Fruit fly (Drosophila melanogaster) whole organism, wandering third instar larva: ENCODE results near the gene ftz-f1.

Experiments used
- Abd-B ChIP-seq: fragments of >200 bp; optimal IDR thresholded peaks from 2 replicates; lab custom pipeline; 2017; ENCODE audit warnings: missing biosample characterization, missing genetic modification characterization
- CG32264 ChIP-seq: fragments of 200-800 bp; sonication (Bioruptor generic); optimal IDR thresholded peaks from 2 replicates; lab custom pipeline; 2016; ENCODE audit warnings: missing biosample characterization, missing genetic modification characterization
- CG9705 ChIP-seq: fragments of 200-800 bp; sonication (Bioruptor generic); optimal IDR thresholded peaks from 2 replicates; lab custom pipeline; 2018; ENCODE audit warnings: missing biosample characterization, mild to moderate bottlenecking, missing genetic modification characterization
- CrebA ChIP-seq: fragments of 200-800 bp; sonication (Bioruptor generic); optimal IDR thresholded peaks from 2 replicates; lab custom pipeline; 2016; ENCODE audit warnings: missing biosample characterization, mild to moderate bottlenecking, missing genetic modification characterization, borderline replicate concordance
- Dfd ChIP-seq: fragments of >200 bp; optimal IDR thresholded peaks from 2 replicates; lab custom pipeline; 2017; ENCODE audit warnings: missing biosample characterization, missing genetic modification characterization
- Dif ChIP-seq: fragments of 200-275, 200-300 bp; sonication (Bioruptor generic); optimal IDR thresholded peaks from 2 replicates; lab custom pipeline; 2018; ENCODE audit warnings: missing biosample characterization, missing genetic modification characterization; ENCODE audit not compliant: partially characterized antibody
- GATAd ChIP-seq: sonication (Bioruptor generic); optimal IDR thresholded peaks from 2 replicates; lab custom pipeline; 2016; ENCODE audit warnings: missing biosample characterization, missing genetic modification characterization
- HLH106 ChIP-seq: fragments of 200-800 bp; optimal IDR thresholded peaks from 3 replicates; lab custom pipeline; 2019; ENCODE audit warnings: missing biosample characterization, mild to moderate bottlenecking, missing genetic modification characterization, moderate library complexity
- Hnf4 ChIP-seq: fragments of 200-800 bp; sonication (Bioruptor generic); optimal IDR thresholded peaks from 2 replicates; lab custom pipeline; 2016; ENCODE audit warnings: missing biosample characterization, mild to moderate bottlenecking, missing genetic modification characterization
- Hr78 ChIP-seq: fragments of >200 bp; optimal IDR thresholded peaks from 2 replicates; lab custom pipeline; 2017; ENCODE audit warnings: missing biosample characterization, missing genetic modification characterization
- Jra ChIP-seq: sonication (Bioruptor generic); optimal IDR thresholded peaks from 2 replicates; lab custom pipeline; 2016; ENCODE audit warnings: missing biosample characterization, missing genetic modification characterization
- Mio ChIP-seq: sonication (Bioruptor generic); optimal IDR thresholded peaks from 2 replicates; lab custom pipeline; 2016; ENCODE audit warnings: missing biosample characterization, missing genetic modification characterization
- Myc ChIP-seq: fragments of >200 bp; optimal IDR thresholded peaks from 2 replicates; lab custom pipeline; 2017
- N ChIP-seq: fragments of >200 bp; optimal IDR thresholded peaks from 2 replicates; lab custom pipeline; 2018; ENCODE audit warnings: missing biosample characterization, missing external identifiers, missing genetic modification characterization
- OdsH ChIP-seq: fragments of 200-800 bp; sonication (Bioruptor generic); optimal IDR thresholded peaks from 2 replicates; lab custom pipeline; 2016; ENCODE audit warnings: missing biosample characterization, mild to moderate bottlenecking, missing genetic modification characterization
- Rel ChIP-seq, 2 experiments: fragments of 200-800 bp; sonication (Bioruptor generic) in 1 of 2; optimal IDR thresholded peaks; 2 replicates in 1 of 2; 3 replicates in 1 of 2; lab custom pipeline; 2016 to 2019; ENCODE audit warnings: mild to moderate bottlenecking in 2 of 2, missing biosample characterization in 2 of 2, missing genetic modification characterization in 2 of 2, moderate library complexity in 1 of 2
- Sp1 ChIP-seq: fragments of 200-800 bp; sonication (Bioruptor generic); optimal IDR thresholded peaks from 3 replicates; lab custom pipeline; 2019; ENCODE audit warnings: missing biosample characterization, mild to moderate bottlenecking, missing genetic modification characterization, moderate library complexity
- Vsx2 ChIP-seq: fragments of 200-300, 225-300 bp; sonication (Bioruptor generic); optimal IDR thresholded peaks from 2 replicates; lab custom pipeline; 2018; ENCODE audit warnings: missing biosample characterization, missing genetic modification characterization; ENCODE audit not compliant: partially characterized antibody
- br ChIP-seq: fragments of 200-800 bp; sonication (Bioruptor generic); optimal IDR thresholded peaks from 2 replicates; lab custom pipeline; 2016; ENCODE audit warnings: missing biosample characterization, missing genetic modification characterization
- brk ChIP-seq: fragments of 200-800 bp; sonication (Bioruptor generic); optimal IDR thresholded peaks from 2 replicates; lab custom pipeline; 2016; ENCODE audit warnings: missing biosample characterization, mild to moderate bottlenecking, missing genetic modification characterization
- dl ChIP-seq, 2 experiments: fragments of 175-275, 200-275 bp in 1 of 2; fragments of 200-275 bp in 1 of 2; sonication (Bioruptor generic); optimal IDR thresholded peaks; lab custom pipeline; 2018; ENCODE audit warnings: mild to moderate bottlenecking in 2 of 2, missing biosample characterization in 2 of 2, missing genetic modification characterization in 2 of 2, moderate library complexity in 2 of 2; ENCODE audit not compliant: partially characterized antibody in 2 of 2, insufficient read depth in 1 of 2
- dmrt93B ChIP-seq: fragments of 200-800 bp; sonication (Bioruptor generic); optimal IDR thresholded peaks from 2 replicates; lab custom pipeline; 2018; ENCODE audit warnings: missing biosample characterization, mild to moderate bottlenecking, missing genetic modification characterization
- dsf ChIP-seq: sonication (Bioruptor generic); optimal IDR thresholded peaks from 2 replicates; lab custom pipeline; 2016; ENCODE audit warnings: missing biosample characterization, missing genetic modification characterization, borderline replicate concordance
- ey ChIP-seq: fragments of 200-800 bp; sonication (Bioruptor generic); optimal IDR thresholded peaks from 2 replicates; lab custom pipeline; 2016; ENCODE audit warnings: missing biosample characterization, missing genetic modification characterization
- fru ChIP-seq: fragments of 200-800 bp; sonication (Bioruptor generic); optimal IDR thresholded peaks from 3 replicates; lab custom pipeline; 2016; ENCODE audit warnings: missing biosample characterization, mild to moderate bottlenecking, missing genetic modification characterization
- h ChIP-seq: fragments of 200-800 bp; sonication (Bioruptor generic); optimal IDR thresholded peaks from 3 replicates; lab custom pipeline; 2016; ENCODE audit warnings: missing biosample characterization, mild to moderate bottlenecking, missing genetic modification characterization
- jim ChIP-seq: fragments of 175-275, 200-325 bp; sonication (Bioruptor generic); optimal IDR thresholded peaks from 2 replicates; lab custom pipeline; 2016; ENCODE audit warnings: missing biosample characterization, mild to moderate bottlenecking, missing genetic modification characterization
- lola ChIP-seq: fragments of >200 bp; optimal IDR thresholded peaks from 2 replicates; lab custom pipeline; 2017; ENCODE audit warnings: missing biosample characterization, missing genetic modification characterization
- pan ChIP-seq: fragments of >200 bp; optimal IDR thresholded peaks from 2 replicates; lab custom pipeline; 2017
- psq ChIP-seq: fragments of 200-800 bp; sonication (Bioruptor generic); optimal IDR thresholded peaks from 3 replicates; lab custom pipeline; 2017; ENCODE audit warnings: missing biosample characterization, mild to moderate bottlenecking, missing genetic modification characterization, moderate library complexity
- rgr ChIP-seq: fragments of 200-800 bp; sonication (Bioruptor generic); optimal IDR thresholded peaks from 3 replicates; lab custom pipeline; 2016; ENCODE audit warnings: missing biosample characterization, mild to moderate bottlenecking, missing genetic modification characterization
- sage ChIP-seq: fragments of 200-800 bp; sonication (Bioruptor generic); optimal IDR thresholded peaks from 2 replicates; lab custom pipeline; 2016; ENCODE audit warnings: missing biosample characterization, mild to moderate bottlenecking, missing genetic modification characterization
- sv ChIP-seq: fragments of 200-800 bp; sonication (Bioruptor generic); optimal IDR thresholded peaks from 3 replicates; lab custom pipeline; 2016; ENCODE audit warnings: missing biosample characterization, missing genetic modification characterization
- tai ChIP-seq: sonication (Bioruptor generic); optimal IDR thresholded peaks from 2 replicates; lab custom pipeline; 2016; ENCODE audit warnings: missing biosample characterization, missing genetic modification characterization
- usp ChIP-seq: fragments of >200 bp; optimal IDR thresholded peaks from 2 replicates; lab custom pipeline; 2017; ENCODE audit warnings: missing biosample characterization, missing genetic modification characterization
- woc ChIP-seq: sonication (Bioruptor generic); optimal IDR thresholded peaks from 2 replicates; lab custom pipeline; 2016; ENCODE audit warnings: missing biosample characterization, mild to moderate bottlenecking, missing genetic modification characterization

The ftz-f1 gene

DNA sequence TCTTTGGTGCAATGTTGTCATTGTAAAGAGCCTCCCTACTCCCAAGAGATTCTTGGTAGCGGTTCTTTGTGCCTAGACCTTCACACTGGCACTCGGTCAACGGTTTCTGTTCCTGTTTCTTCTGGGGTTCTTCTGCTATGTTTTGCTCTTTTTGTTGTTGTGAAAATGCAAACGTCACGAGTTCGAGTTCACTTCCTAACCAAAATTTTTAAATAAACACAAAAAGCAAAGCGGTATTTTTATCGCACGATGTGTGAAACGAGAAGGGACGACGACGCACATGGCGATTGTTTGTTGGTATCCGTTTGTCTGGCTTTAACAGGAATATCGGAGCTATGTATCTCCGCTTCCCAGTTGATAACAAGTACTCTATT lies 38.9 kb upstream of the ftz-f1 start:
- TF ChIP-seq Dfd (no peak), h (GFP tag; lab: Kevin White, UChicago) (no peak), CG32264 (GFP tag; lab: Kevin White, UChicago) (no peak), Hnf4 (GFP tag; lab: Kevin White, UChicago) (no peak), dsf (GFP tag; lab: Kevin White, UChicago) (no peak), Hr78 (GFP tag; lab: Kevin White, UChicago) (no peak), Myc (lab: Kevin White, UChicago) (no peak), tai (GFP tag; lab: Kevin White, UChicago) (no peak), Mio (no peak), GATAd (GFP tag; lab: Kevin White, UChicago) (no peak), Jra (no peak), pan (lab: Kevin White, UChicago) (no peak), CG9705 (GFP tag; lab: Kevin White, UChicago) (no peak), usp (no peak), jim (GFP tag; lab: Kevin White, UChicago) (no peak), sage (GFP tag; lab: Kevin White, UChicago) (no peak), Vsx2 (GFP tag; lab: Kevin White, UChicago) (no peak), Sp1 (GFP tag; lab: Kevin White, UChicago) (no peak), CrebA (GFP tag; lab: Kevin White, UChicago) (no peak), Rel (GFP tag; optimal IDR thresholded peaks at IDR 0.05; lab: Kevin White, UChicago) (no peak), Rel (tag; optimal IDR thresholded peaks at IDR 0.05; lab: Kevin White, UChicago) (no peak)
- TF ChIP-seq, all 38 proteins: peak for 0

DNA sequence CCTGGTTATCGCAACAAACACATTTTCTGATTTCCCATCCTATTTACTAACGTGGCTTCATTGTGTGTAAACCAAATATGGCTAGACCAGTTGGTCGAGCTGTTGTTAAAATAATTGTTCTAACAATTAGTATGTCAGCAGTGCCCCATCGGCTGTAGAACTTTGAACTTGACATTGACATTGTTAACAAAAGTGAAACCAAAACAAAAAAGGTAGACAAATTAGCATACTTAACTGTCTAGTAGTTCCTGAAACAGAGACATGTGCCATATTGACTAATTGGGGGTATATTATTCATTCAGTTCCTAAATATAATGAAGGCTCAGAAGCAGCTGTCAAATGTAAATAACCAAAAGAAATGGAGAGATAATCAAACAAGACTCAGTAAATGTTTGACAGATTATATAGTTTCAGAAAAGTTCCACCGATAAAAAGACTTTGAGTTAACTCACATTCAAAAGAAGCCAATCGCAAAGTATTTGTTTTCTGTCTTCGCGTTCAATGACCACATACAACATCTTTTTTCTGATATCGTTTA lies 36.7 kb upstream of the ftz-f1 start:
- TF ChIP-seq Myc (lab: Kevin White, UChicago) (no peak), sv (GFP tag; lab: Kevin White, UChicago) (no peak), Sp1 (GFP tag; lab: Kevin White, UChicago) (no peak), dl (GFP tag; optimal IDR thresholded peaks at IDR 0.05; lab: Kevin White, UChicago; ENCODE audit: insufficient read depth in 1 of 2, partially characterized antibody in 2 of 2) (no peak), Mio (no peak), CrebA (GFP tag; lab: Kevin White, UChicago) (no peak), N (GFP tag; lab: Kevin White, UChicago) (no peak), CG32264 (GFP tag; lab: Kevin White, UChicago) (no peak), lola (no peak), dmrt93B (GFP tag; lab: Kevin White, UChicago) (no peak), sage (GFP tag; lab: Kevin White, UChicago) (no peak), fru (GFP tag; lab: Kevin White, UChicago) (no peak), CG9705 (GFP tag; lab: Kevin White, UChicago) (no peak), jim (GFP tag; lab: Kevin White, UChicago) (no peak), Abd-B (no peak), rgr (GFP tag; lab: Kevin White, UChicago) (no peak), brk (GFP tag; lab: Kevin White, UChicago) (no peak)
- TF ChIP-seq, all 38 proteins: peak for 0

DNA sequence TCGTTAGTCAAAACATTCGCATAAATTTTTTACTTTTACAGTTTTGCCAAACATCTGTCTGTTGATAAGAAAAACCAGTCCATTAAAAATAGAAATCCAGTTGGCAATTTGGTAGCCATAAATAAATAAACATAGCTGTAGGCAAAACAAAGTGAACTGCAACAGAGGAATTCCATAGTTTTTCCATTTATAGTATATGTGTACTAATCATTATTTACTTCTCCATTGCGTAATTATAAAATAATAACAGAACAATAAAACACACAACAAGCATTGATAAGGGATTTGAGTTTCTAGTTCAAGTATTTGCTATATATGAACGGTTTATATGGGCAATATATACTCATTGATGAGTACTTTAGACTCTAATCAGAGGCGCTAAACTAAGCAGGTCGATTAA lies 35.5 kb upstream of the ftz-f1 start:
- TF ChIP-seq Myc (lab: Kevin White, UChicago) (no peak), Abd-B (no peak), br (GFP tag; lab: Kevin White, UChicago) (no peak)
- TF ChIP-seq, all 38 proteins: peak for 0

DNA sequence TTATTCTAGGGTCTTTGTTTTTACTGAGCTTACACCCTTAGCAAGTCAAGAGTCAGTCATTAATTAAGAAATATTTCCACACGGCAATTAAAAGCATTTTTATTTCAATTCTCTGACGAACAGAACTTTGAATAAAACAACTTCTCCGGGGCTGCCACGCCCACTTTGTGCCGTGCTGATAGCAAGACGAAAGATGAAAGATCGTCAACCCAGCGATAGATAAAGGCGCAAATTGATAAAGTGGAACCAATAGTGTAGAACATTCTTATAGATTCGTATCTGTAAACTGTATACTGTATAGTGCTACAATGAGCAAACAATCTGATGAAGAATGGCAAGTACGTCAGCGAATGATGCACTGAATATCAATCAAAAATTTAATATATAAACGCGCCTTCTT lies 33.8 kb upstream of the ftz-f1 start:
- TF ChIP-seq br (GFP tag; lab: Kevin White, UChicago) = no peak
- no peak for TF ChIP-seq ey (GFP tag; lab: Kevin White, UChicago)
- no peak for TF ChIP-seq Dfd
- TF ChIP-seq Hr78 (GFP tag; lab: Kevin White, UChicago) = no peak
- TF ChIP-seq brk (GFP tag; lab: Kevin White, UChicago) = no peak
- TF ChIP-seq, all 38 proteins: peak for 0

DNA sequence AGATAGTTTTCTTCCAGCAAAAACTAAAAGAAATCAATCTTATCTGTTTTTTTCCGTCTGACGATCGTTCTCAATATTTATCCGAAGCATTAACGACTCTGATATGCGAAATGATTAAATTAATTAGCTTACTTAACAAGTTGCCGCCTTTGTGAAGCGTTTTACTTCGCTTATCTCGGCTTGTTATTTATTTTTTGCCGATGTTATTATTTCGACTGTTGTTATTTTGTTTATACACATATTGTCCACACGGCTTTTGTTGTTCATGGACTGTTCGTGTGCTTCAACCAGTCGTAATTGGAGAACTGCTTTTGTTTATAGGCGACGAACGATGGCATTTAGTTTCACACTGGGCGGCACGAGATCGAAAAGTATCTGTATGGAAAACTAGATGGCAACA lies 32.1 kb upstream of the ftz-f1 start:
- no peak for TF ChIP-seq fru (GFP tag; lab: Kevin White, UChicago)
- TF ChIP-seq Hnf4 (GFP tag; lab: Kevin White, UChicago) = no peak
- no peak for TF ChIP-seq Rel (GFP tag; optimal IDR thresholded peaks at IDR 0.05; lab: Kevin White, UChicago)
- no peak for TF ChIP-seq Rel (tag; optimal IDR thresholded peaks at IDR 0.05; lab: Kevin White, UChicago)
- no peak for TF ChIP-seq woc (GFP tag; lab: Kevin White, UChicago)
- TF ChIP-seq CrebA (GFP tag; lab: Kevin White, UChicago) = no peak
- peak; percentile 1 for TF ChIP-seq rgr (GFP tag; lab: Kevin White, UChicago)
- TF ChIP-seq jim (GFP tag; lab: Kevin White, UChicago) = no peak
- no peak for TF ChIP-seq CG9705 (GFP tag; lab: Kevin White, UChicago)
- TF ChIP-seq Myc (lab: Kevin White, UChicago) = no peak
- TF ChIP-seq sage (GFP tag; lab: Kevin White, UChicago) = peak; percentile 30
- TF ChIP-seq Dif (GFP tag; lab: Kevin White, UChicago) = no peak
- TF ChIP-seq lola = no peak
- TF ChIP-seq dl (GFP tag; optimal IDR thresholded peaks at IDR 0.05; lab: Kevin White, UChicago; ENCODE audit: insufficient read depth in 1 of 2, partially characterized antibody in 2 of 2) = no peak
- peak; percentile 64 for TF ChIP-seq Vsx2 (GFP tag; lab: Kevin White, UChicago)
- peak; percentile 25 for TF ChIP-seq OdsH (GFP tag; lab: Kevin White, UChicago)
- TF ChIP-seq Mio = no peak
- TF ChIP-seq Sp1 (GFP tag; lab: Kevin White, UChicago) = no peak
- no peak for TF ChIP-seq Hr78 (GFP tag; lab: Kevin White, UChicago)
- TF ChIP-seq dsf (GFP tag; lab: Kevin White, UChicago) = no peak
- TF ChIP-seq CG32264 (GFP tag; lab: Kevin White, UChicago) = no peak
- no peak for TF ChIP-seq Jra
- TF ChIP-seq pan (lab: Kevin White, UChicago) = no peak
- TF ChIP-seq Dfd = no peak
- no peak for TF ChIP-seq HLH106
- TF ChIP-seq psq = no peak
- no peak for TF ChIP-seq ey (GFP tag; lab: Kevin White, UChicago)
